Worm (Caenorhabditis elegans) whole organism, midembryonic: Measurements from ENCODE around the gene T04F8.8.

ENCODE experiments used
- T22C8.4 ChIP-seq: fragments of 200-800 bp; sonication (Bioruptor generic); IDR thresholded peaks from 2 replicates; pipeline ENCODE4 v1.3.6; 2022; ENCODE audit warnings: missing genetic modification characterization, missing compliant biosample characterization
- cog-1 ChIP-seq: sonication (generic microtip); optimal IDR thresholded peaks from 2 replicates; lab custom pipeline; 2016; ENCODE audit warnings: missing genetic modification characterization, missing compliant biosample characterization
- flt-1 ChIP-seq: fragments of 200-800 bp; sonication (Bioruptor generic); IDR thresholded peaks from 2 replicates; pipeline ENCODE4 v1.3.6; 2022; ENCODE audit warnings: missing genetic modification characterization, missing compliant biosample characterization
- klf-2 ChIP-seq: fragments of 200-800 bp; sonication (Bioruptor generic); conservative IDR thresholded peaks from 2 replicates; pipeline ENCODE4 v1.3.6; 2022; ENCODE audit warnings: missing genetic modification reagents, missing genetic modification characterization, missing compliant biosample characterization
- med-1 ChIP-seq: sonication (generic microtip); optimal IDR thresholded peaks from 2 replicates; lab custom pipeline; 2017; ENCODE audit warnings: missing genetic modification characterization, mild to moderate bottlenecking, missing compliant biosample characterization, antibody characterized with exemption, missing genetic modification reagents; ENCODE audit not compliant: insufficient read depth
- ref-1 ChIP-seq: fragments of 200-800 bp; sonication (Bioruptor generic); conservative IDR thresholded peaks from 2 replicates; pipeline ENCODE4 v1.3.6; 2022; ENCODE audit warnings: missing genetic modification reagents, missing genetic modification characterization, missing compliant biosample characterization
- tab-1 ChIP-seq: fragments of 200-800 bp; sonication (Bioruptor generic); IDR thresholded peaks from 2 replicates; pipeline ENCODE4 v1.3.6; 2022; ENCODE audit warnings: missing genetic modification characterization, missing compliant biosample characterization
- ztf-23 ChIP-seq: fragments of 200-800 bp; sonication (Bioruptor generic); IDR thresholded peaks from 2 replicates; pipeline ENCODE4 v1.3.6; 2022; ENCODE audit warnings: missing genetic modification reagents, missing genetic modification characterization, missing compliant biosample characterization
- ztf-29 ChIP-seq: fragments of 200-800 bp; sonication (Bioruptor generic); IDR thresholded peaks from 2 replicates; pipeline ENCODE4 v1.3.6; 2022; ENCODE audit warnings: missing genetic modification reagents, missing genetic modification characterization, missing compliant biosample characterization

Gene T04F8.8

ce11 chrX:11664184-11664583, 16.9 kb downstream of the T04F8.8 start:
- no peak for TF ChIP-seq T22C8.4 (GFP tag; lab: Robert Waterston, UW)

- TF ChIP-seq ref-1 (no peak), flt-1 (GFP tag; lab: Robert Waterston, UW) (no peak), klf-2 (GFP tag; lab: Robert Waterston, UW) (no peak), ztf-29 (GFP tag; lab: Robert Waterston, UW) (no peak), tab-1 (GFP tag; lab: Robert Waterston, UW) (no peak), ztf-23 (GFP tag; lab: Robert Waterston, UW) (no peak), med-1 (GFP tag; lab: Kevin White, UChicago) (no peak), cog-1 (tag; lab: Kevin White, UChicago) (no peak), T22C8.4 (GFP tag; lab: Robert Waterston, UW) (no peak)
Observed at ce11 chrX:11665522-11666017, 18.3 kb downstream of the T04F8.8 start.

- TF ChIP-seq klf-2 (GFP tag; lab: Robert Waterston, UW) (no peak), cog-1 (tag; lab: Kevin White, UChicago) (peak; percentile 46)
Observed at ce11 chrX:11666545-11667177, 19.4 kb downstream of the T04F8.8 start, which contains the start of gene noca-2. Gene noca-2, plus strand, starts transcription at chrX:11667127.

ce11 chrX:11673063-11673759, 25.9 kb downstream of the T04F8.8 start:
- TF ChIP-seq T22C8.4 (GFP tag; lab: Robert Waterston, UW) (no peak), ztf-23 (GFP tag; lab: Robert Waterston, UW) (no peak), flt-1 (GFP tag; lab: Robert Waterston, UW) (no peak), ztf-29 (GFP tag; lab: Robert Waterston, UW) (no peak), cog-1 (tag; lab: Kevin White, UChicago) (no peak), ref-1 (no peak), med-1 (GFP tag; lab: Kevin White, UChicago) (no peak), tab-1 (GFP tag; lab: Robert Waterston, UW) (no peak), klf-2 (GFP tag; lab: Robert Waterston, UW) (no peak)

- TF ChIP-seq flt-1 (GFP tag; lab: Robert Waterston, UW) (no peak), ref-1 (no peak), cog-1 (tag; lab: Kevin White, UChicago) (peak; percentile 21), med-1 (GFP tag; lab: Kevin White, UChicago) (no peak), klf-2 (GFP tag; lab: Robert Waterston, UW) (no peak), T22C8.4 (GFP tag; lab: Robert Waterston, UW) (no peak)
Observed at ce11 chrX:11675573-11675972, 28.3 kb downstream of the T04F8.8 start.

ce11 chrX:11679211-11679977, 32.1 kb downstream of the T04F8.8 start:
- TF ChIP-seq klf-2 (GFP tag; lab: Robert Waterston, UW) (no peak), T22C8.4 (GFP tag; lab: Robert Waterston, UW) (no peak), med-1 (GFP tag; lab: Kevin White, UChicago) (no peak), tab-1 (GFP tag; lab: Robert Waterston, UW) (no peak), flt-1 (GFP tag; lab: Robert Waterston, UW) (no peak), ref-1 (no peak)

- TF ChIP-seq ref-1 (no peak), T22C8.4 (GFP tag; lab: Robert Waterston, UW) (no peak), tab-1 (GFP tag; lab: Robert Waterston, UW) (no peak)
Observed at ce11 chrX:11680851-11681250, 33.6 kb downstream of the T04F8.8 start, which contains the start of gene T04F8.7. Gene T04F8.7, minus strand, starts transcription at chrX:11680980.

ce11 chrX:11684261-11684660, 37.0 kb downstream of the T04F8.8 start, which contains the start of gene hnd-1:
Gene hnd-1, plus strand, starts transcription at chrX:11684561.
- TF ChIP-seq tab-1 (GFP tag; lab: Robert Waterston, UW) (no peak), T22C8.4 (GFP tag; lab: Robert Waterston, UW) (no peak), flt-1 (GFP tag; lab: Robert Waterston, UW) (no peak), cog-1 (tag; lab: Kevin White, UChicago) (no peak), klf-2 (GFP tag; lab: Robert Waterston, UW) (no peak), ztf-29 (GFP tag; lab: Robert Waterston, UW) (no peak), ref-1 (no peak), med-1 (GFP tag; lab: Kevin White, UChicago) (no peak), ztf-23 (GFP tag; lab: Robert Waterston, UW) (no peak)

ce11 chrX:11687836-11688319, 40.6 kb downstream of the T04F8.8 start, which contains the start of gene C44C10.7:
Gene C44C10.7, minus strand, starts transcription at chrX:11688269.
- TF ChIP-seq tab-1 (GFP tag; lab: Robert Waterston, UW) = no peak
- no peak for TF ChIP-seq flt-1 (GFP tag; lab: Robert Waterston, UW)
- TF ChIP-seq ztf-23 (GFP tag; lab: Robert Waterston, UW) = no peak
- TF ChIP-seq ref-1 = no peak
- TF ChIP-seq cog-1 (tag; lab: Kevin White, UChicago) = no peak
- TF ChIP-seq ztf-29 (GFP tag; lab: Robert Waterston, UW) = no peak
- TF ChIP-seq med-1 (GFP tag; lab: Kevin White, UChicago) = no peak
- no peak for TF ChIP-seq klf-2 (GFP tag; lab: Robert Waterston, UW)
- no peak for TF ChIP-seq T22C8.4 (GFP tag; lab: Robert Waterston, UW)
